Fruit fly (Drosophila melanogaster) whole organism, embryonic: ENCODE data around the gene CG44836.

Source experiments
- Ada2b ChIP-seq: fragments of 200-800 bp; sonication (Bioruptor generic); IDR thresholded peaks from 2 replicates; pipeline ENCODE4 v1.3.6; 2022; ENCODE audit warnings: missing biosample characterization, missing genetic modification characterization
- Antp ChIP-seq: fragments of 200-800 bp; sonication (Bioruptor generic); optimal IDR thresholded peaks from 3 replicates; lab custom pipeline; 2016; ENCODE audit warnings: missing biosample characterization, missing genetic modification characterization
- CG13624 ChIP-seq: fragments of 200-800 bp; sonication (Bioruptor generic); optimal IDR thresholded peaks from 2 replicates; lab custom pipeline; 2016; ENCODE audit warnings: missing biosample characterization, missing genetic modification characterization
- CG32532 ChIP-seq: fragments of 200-800 bp; sonication (Bioruptor generic); IDR thresholded peaks from 2 replicates; pipeline ENCODE4 v1.3.6; 2022; ENCODE audit warnings: missing biosample characterization, missing genetic modification characterization
- CG34376 ChIP-seq: fragments of 200-800 bp; sonication (Bioruptor generic); optimal IDR thresholded peaks from 2 replicates; lab custom pipeline; 2018; ENCODE audit warnings: missing biosample characterization, mild to moderate bottlenecking, missing genetic modification characterization
- CG4424 ChIP-seq: fragments of 200-800 bp; sonication (Bioruptor generic); optimal IDR thresholded peaks from 3 replicates; lab custom pipeline; 2016; ENCODE audit warnings: missing biosample characterization, missing genetic modification characterization
- CG4707 ChIP-seq: fragments of 200-800 bp; sonication (Bioruptor generic); optimal IDR thresholded peaks from 2 replicates; lab custom pipeline; 2018; ENCODE audit warnings: missing biosample characterization, mild to moderate bottlenecking, missing genetic modification characterization, moderate library complexity
- CG4820 ChIP-seq: fragments of 200-800 bp; sonication (Bioruptor generic); optimal IDR thresholded peaks from 3 replicates; lab custom pipeline; 2016; ENCODE audit warnings: missing biosample characterization, missing genetic modification characterization
- CG6254 ChIP-seq: fragments of 200-800 bp; sonication (Bioruptor generic); optimal IDR thresholded peaks from 3 replicates; lab custom pipeline; 2017; ENCODE audit warnings: mild to moderate bottlenecking, missing biosample characterization, missing genetic modification reagents, missing genetic modification characterization
- CG6272 ChIP-seq: fragments of 200-800 bp; sonication (Bioruptor generic); IDR thresholded peaks from 2 replicates; pipeline ENCODE4 v1.3.6; 2022; ENCODE audit warnings: missing biosample characterization, missing genetic modification characterization
- CG6654 ChIP-seq: fragments of 200-800 bp; sonication (Bioruptor generic); optimal IDR thresholded peaks from 2 replicates; lab custom pipeline; 2017; ENCODE audit warnings: missing biosample characterization, mild to moderate bottlenecking, missing genetic modification characterization
- CG7357 ChIP-seq: fragments of 200-800 bp; sonication (Bioruptor generic); IDR thresholded peaks from 3 replicates; pipeline ENCODE4 v1.3.6; 2022; ENCODE audit warnings: missing biosample characterization, missing genetic modification characterization
- CG7928 ChIP-seq: fragments of 200-800 bp; sonication (Bioruptor generic); optimal IDR thresholded peaks from 2 replicates; lab custom pipeline; 2017; ENCODE audit warnings: missing biosample characterization, mild to moderate bottlenecking, missing genetic modification characterization
- CG8388 ChIP-seq: fragments of 200-800 bp; sonication (Bioruptor generic); optimal IDR thresholded peaks from 2 replicates; lab custom pipeline; 2019; ENCODE audit warnings: missing biosample characterization, mild to moderate bottlenecking, missing genetic modification characterization, moderate library complexity
- CG9609 ChIP-seq: fragments of 200-800 bp; sonication (Bioruptor generic); optimal IDR thresholded peaks from 3 replicates; lab custom pipeline; 2016; ENCODE audit warnings: missing biosample characterization, missing genetic modification characterization
- CG9727 ChIP-seq: fragments of 200-800 bp; sonication (Bioruptor generic); optimal IDR thresholded peaks from 3 replicates; lab custom pipeline; 2017; ENCODE audit warnings: missing biosample characterization, mild to moderate bottlenecking, missing genetic modification characterization
- CG9932 ChIP-seq: fragments of 200-800 bp; sonication (Bioruptor generic); IDR thresholded peaks from 2 replicates; pipeline ENCODE4 v1.3.6; 2022; ENCODE audit warnings: missing biosample characterization, missing genetic modification characterization
- CHES-1-like ChIP-seq: fragments of 200-800 bp; sonication (Bioruptor generic); optimal IDR thresholded peaks from 2 replicates; lab custom pipeline; 2016; ENCODE audit warnings: missing biosample characterization, missing genetic modification characterization
- Camta ChIP-seq: fragments of 200-800 bp; sonication (Bioruptor generic); optimal IDR thresholded peaks from 2 replicates; lab custom pipeline; 2016; ENCODE audit warnings: missing biosample characterization, missing genetic modification characterization
- Doc3 ChIP-seq: fragments of 200-800 bp; sonication (Bioruptor generic); IDR thresholded peaks from 3 replicates; pipeline ENCODE4 v1.3.6; 2022; ENCODE audit warnings: missing biosample characterization, missing genetic modification characterization; ENCODE audit not compliant: partially characterized antibody
- Oli ChIP-seq: fragments of 200-800 bp; sonication (Bioruptor generic); optimal IDR thresholded peaks from 2 replicates; lab custom pipeline; 2018; ENCODE audit warnings: missing biosample characterization, mild to moderate bottlenecking, missing genetic modification characterization, moderate library complexity
- Trl ChIP-seq, 3 experiments: fragments of >200 bp in 2 of 3; fragments of 200-800 bp in 1 of 3; sonication (Bioruptor generic) in 1 of 3; optimal IDR thresholded peaks; 2 replicates in 1 of 3; 3 replicates in 2 of 3; lab custom pipeline; 2016 to 2017; ENCODE audit warnings: missing biosample characterization in 1 of 3, missing genetic modification characterization in 1 of 3
- Usf ChIP-seq: fragments of 200-800 bp; sonication (Bioruptor generic); optimal IDR thresholded peaks from 2 replicates; lab custom pipeline; 2017; ENCODE audit warnings: missing genotype, missing biosample characterization, missing genetic modification characterization
- ase ChIP-seq: fragments of 200-800 bp; sonication (Bioruptor generic); IDR thresholded peaks from 3 replicates; pipeline ENCODE4 v1.3.6; 2022; ENCODE audit warnings: missing biosample characterization, missing genetic modification characterization
- ash1 ChIP-seq: fragments of 200-800 bp; sonication (Bioruptor generic); optimal IDR thresholded peaks from 2 replicates; lab custom pipeline; 2018; ENCODE audit warnings: missing biosample characterization, mild to moderate bottlenecking, missing genetic modification characterization
- bab2 ChIP-seq: fragments of 200-800 bp; sonication (Bioruptor generic); optimal IDR thresholded peaks from 2 replicates; lab custom pipeline; 2016; ENCODE audit warnings: missing biosample characterization, missing genetic modification characterization
- br ChIP-seq: fragments of >200 bp; optimal IDR thresholded peaks from 2 replicates; lab custom pipeline; 2017
- chm ChIP-seq: fragments of 200-800 bp; sonication (Bioruptor generic); IDR thresholded peaks from 2 replicates; pipeline ENCODE4 v1.3.6; 2022; ENCODE audit warnings: missing biosample characterization, missing genetic modification characterization
- croc ChIP-seq: fragments of 200-800 bp; sonication (Bioruptor generic); conservative IDR thresholded peaks from 3 replicates; pipeline ENCODE4 v1.3.6; 2022; ENCODE audit warnings: missing biosample characterization, missing genetic modification characterization
- dmrt11E ChIP-seq: fragments of 200-800 bp; sonication (Bioruptor generic); optimal IDR thresholded peaks from 3 replicates; lab custom pipeline; 2018; ENCODE audit warnings: missing biosample characterization, mild to moderate bottlenecking, missing genetic modification characterization, moderate library complexity
- ewg ChIP-seq: fragments of 200-800 bp; sonication (Bioruptor generic); optimal IDR thresholded peaks from 3 replicates; lab custom pipeline; 2017; ENCODE audit warnings: mild to moderate bottlenecking, missing biosample characterization, missing genetic modification reagents, missing genetic modification characterization
- grau ChIP-seq: fragments of 200-800 bp; optimal IDR thresholded peaks from 3 replicates; lab custom pipeline; 2019; ENCODE audit warnings: missing biosample characterization, mild to moderate bottlenecking, missing genetic modification characterization, moderate library complexity
- gsb ChIP-seq: fragments of 200-800 bp; sonication (Bioruptor generic); IDR thresholded peaks from 2 replicates; pipeline ENCODE4 v1.3.6; 2022; ENCODE audit warnings: missing biosample characterization, missing genetic modification characterization
- hb ChIP-seq: fragments of 200-800 bp; sonication (Bioruptor generic); IDR thresholded peaks from 3 replicates; pipeline ENCODE4 v1.3.6; 2022; ENCODE audit warnings: missing biosample characterization, missing genetic modification characterization; ENCODE audit not compliant: partially characterized antibody
- insv ChIP-seq, 2 experiments: fragments of 200-800 bp; sonication (Bioruptor generic); optimal IDR thresholded peaks; 3 replicates each; lab custom pipeline; 2016 to 2018; ENCODE audit warnings: missing biosample characterization in 2 of 2, missing genetic modification characterization in 2 of 2
- inv ChIP-seq: fragments of 200-800 bp; sonication (Bioruptor generic); IDR thresholded peaks from 2 replicates; pipeline ENCODE4 v1.3.6; 2022; ENCODE audit warnings: missing biosample characterization, missing genetic modification characterization; ENCODE audit not compliant: partially characterized antibody
- mam ChIP-seq: fragments of 200-800 bp; sonication (Bioruptor generic); optimal IDR thresholded peaks from 3 replicates; lab custom pipeline; 2016; ENCODE audit warnings: missing biosample characterization, missing genetic modification characterization
- p53 ChIP-seq: fragments of 200-800 bp; sonication (Bioruptor generic); optimal IDR thresholded peaks from 2 replicates; lab custom pipeline; 2016; ENCODE audit warnings: missing biosample characterization, missing genetic modification characterization
- pb ChIP-seq: fragments of 200-800 bp; sonication (Bioruptor generic); optimal IDR thresholded peaks from 3 replicates; lab custom pipeline; 2016; ENCODE audit warnings: missing biosample characterization, missing genetic modification characterization
- psq ChIP-seq: fragments of 200-800 bp; sonication (Bioruptor generic); optimal IDR thresholded peaks from 2 replicates; lab custom pipeline; 2017; ENCODE audit warnings: missing biosample characterization, missing genetic modification characterization
- pzg ChIP-seq: fragments of 200-800 bp; sonication (Bioruptor generic); optimal IDR thresholded peaks from 3 replicates; lab custom pipeline; 2018; ENCODE audit warnings: missing biosample characterization, mild to moderate bottlenecking, missing genetic modification characterization, moderate library complexity
- sens ChIP-seq: fragments of 200-800 bp; sonication (Bioruptor generic); peaks from one replicate; lab custom pipeline; 2016; ENCODE audit warnings: missing biosample characterization, missing genetic modification characterization
- sisA ChIP-seq: fragments of 200-800 bp; sonication (Bioruptor generic); IDR thresholded peaks from 2 replicates; pipeline ENCODE4 v1.3.6; 2022; ENCODE audit warnings: missing biosample characterization, missing genetic modification characterization
- ssp ChIP-seq: fragments of 200-800 bp; sonication (Bioruptor generic); IDR thresholded peaks from 2 replicates; pipeline ENCODE4 v1.3.6; 2022; ENCODE audit warnings: missing biosample characterization, missing genetic modification characterization
- tap ChIP-seq: fragments of 200-800 bp; optimal IDR thresholded peaks from 3 replicates; lab custom pipeline; 2019; ENCODE audit warnings: missing biosample characterization, mild to moderate bottlenecking, missing genetic modification characterization, moderate library complexity
- trh ChIP-seq: fragments of 200-800 bp; sonication (Bioruptor generic); optimal IDR thresholded peaks from 2 replicates; lab custom pipeline; 2016; ENCODE audit warnings: missing biosample characterization, missing genetic modification characterization
- unpg ChIP-seq: fragments of 200-800 bp; sonication (Bioruptor generic); optimal IDR thresholded peaks from 3 replicates; lab custom pipeline; 2018; ENCODE audit warnings: missing biosample characterization, mild to moderate bottlenecking, missing genetic modification characterization, moderate library complexity
- usp ChIP-seq: fragments of >200 bp; optimal IDR thresholded peaks from 2 replicates; lab custom pipeline; 2017; ENCODE audit warnings: missing biosample characterization, missing genetic modification characterization
- zen ChIP-seq: fragments of 200-800 bp; sonication (Bioruptor generic); optimal IDR thresholded peaks from 3 replicates; lab custom pipeline; 2018; ENCODE audit warnings: missing biosample characterization, mild to moderate bottlenecking, missing genetic modification characterization, moderate library complexity
- zen2 ChIP-seq: fragments of 200-800 bp; sonication (Bioruptor generic); IDR thresholded peaks from 3 replicates; pipeline ENCODE4 v1.3.6; 2022; ENCODE audit warnings: missing biosample characterization, missing genetic modification characterization; ENCODE audit not compliant: partially characterized antibody

Gene CG44836

DNA sequence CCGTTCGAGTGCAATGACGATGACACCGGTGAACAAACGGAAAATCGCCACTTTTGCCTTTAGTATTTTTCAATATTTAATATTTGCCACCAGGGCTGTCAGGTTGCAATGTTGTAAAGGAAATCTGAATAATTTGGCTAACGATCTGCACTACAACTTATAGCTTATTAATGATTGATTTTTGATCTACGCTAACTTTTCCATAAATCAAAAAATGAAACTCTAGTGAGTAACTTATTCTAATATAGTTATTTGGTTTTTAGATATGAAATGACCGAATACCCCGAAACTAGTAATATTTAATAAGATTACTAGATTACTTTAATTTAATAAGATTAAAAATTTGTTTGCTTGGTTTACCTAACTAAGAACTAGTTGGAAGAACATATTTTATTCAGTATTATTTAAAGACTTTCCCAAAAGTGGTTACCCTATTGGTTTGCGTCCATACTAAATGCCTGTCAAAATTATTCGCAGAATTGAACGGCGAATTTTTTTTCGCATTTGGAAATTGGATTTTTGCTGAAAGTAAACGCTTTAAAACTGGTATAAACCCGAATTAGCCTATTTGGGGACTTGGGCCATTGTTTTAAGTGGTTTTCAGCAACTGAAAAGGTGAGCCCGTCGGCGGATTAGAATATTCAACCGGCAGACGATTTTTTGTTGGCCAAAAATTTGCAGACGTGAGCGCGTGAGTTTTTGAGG, 14.0 kb downstream of the CG44836 start, which contains the start of the genes Agpat3 and RAF2 (continued):
- TF ChIP-seq ase (GFP tag; lab: Robert Waterston, UW) (no peak), Ada2b (GFP tag; lab: Robert Waterston, UW) (no peak), CG4707 (GFP tag; lab: Kevin White, UChicago) (no peak), CG4820 (peak; percentile 22), CG7928 (GFP tag; lab: Kevin White, UChicago) (peak; percentile 17), zen2 (GFP tag; lab: Robert Waterston, UW) (no peak), CG9932 (GFP tag; lab: Robert Waterston, UW) (peak; percentile 64), sens (GFP tag; lab: Kevin White, UChicago) (peak; percentile 38), trh (GFP tag; lab: Kevin White, UChicago) (no peak), pb (GFP tag; lab: Kevin White, UChicago) (no peak), Usf (no peak), Antp (GFP tag; lab: Kevin White, UChicago) (no peak), tap (peak; percentile 22), CG8388 (GFP tag; lab: Kevin White, UChicago) (peak; percentile 21), bab2 (GFP tag; lab: Kevin White, UChicago) (peak; percentile 40), dmrt11E (peak; percentile 39), sisA (GFP tag; lab: Robert Waterston, UW) (peak; percentile 51; the same call in 1 of the 2 replicates), CHES-1-like (GFP tag; lab: Kevin White, UChicago) (peak; percentile 20), pzg (GFP tag; lab: Kevin White, UChicago) (peak; percentile 44), p53 (GFP tag; lab: Kevin White, UChicago) (no peak), CG9727 (GFP tag; lab: Kevin White, UChicago) (peak; percentile 41), Camta (GFP tag; lab: Kevin White, UChicago) (peak; percentile 6), inv (no peak), CG13624 (GFP tag; lab: Kevin White, UChicago) (no peak), zen (tag; lab: Kevin White, UChicago) (no peak), unpg (no peak), br (no peak), ssp (peak; percentile 85), CG7357 (GFP tag; lab: Robert Waterston, UW) (peak; percentile 68; the same call in 2 of the 3 replicates), gsb (GFP tag; lab: Robert Waterston, UW) (no peak), croc (no peak; the same call in 2 of the 3 replicates), psq (GFP tag; lab: Kevin White, UChicago) (no peak), chm (GFP tag; lab: Robert Waterston, UW) (no peak), Trl (optimal IDR thresholded peaks at IDR 0.05; lab: Kevin White, UChicago) (no peak), Trl (GFP tag; optimal IDR thresholded peaks at IDR 0.05; lab: Kevin White, UChicago) (peak; percentile 20), CG34376 (no peak), CG4424 (peak; percentile 28), mam (peak; percentile 42), insv (GFP tag; optimal IDR thresholded peaks at IDR 0.05; lab: Kevin White, UChicago) (no peak), CG6254 (GFP tag; lab: Kevin White, UChicago) (no peak), Doc3 (GFP tag; lab: Robert Waterston, UW) (no peak), CG9609 (GFP tag; lab: Kevin White, UChicago) (no peak), hb (GFP tag; lab: Robert Waterston, UW) (no peak), Oli (tag; lab: Kevin White, UChicago) (peak; percentile 33), CG6654 (no peak), ash1 (GFP tag; lab: Kevin White, UChicago) (no peak), CG32532 (GFP tag; lab: Robert Waterston, UW) (peak; percentile 68), usp (GFP tag; lab: Kevin White, UChicago) (no peak), grau (peak; percentile 54), CG6272 (GFP tag; lab: Robert Waterston, UW) (no peak), ewg (GFP tag; lab: Kevin White, UChicago) (peak; percentile 4)
